Worm (Caenorhabditis elegans) whole organism, mixed stage, embryonic: ENCODE data around the gene T21C12.4.

Experiments
- M03D4.4 ChIP-seq: sonication (generic microtip); optimal IDR thresholded peaks from 2 replicates; lab custom pipeline; 2017; ENCODE audit warnings: mild to moderate bottlenecking, missing genetic modification characterization, missing compliant biosample characterization
- bed-3 ChIP-seq: fragments of 200-800 bp; sonication (Bioruptor generic); optimal IDR thresholded peaks from 3 replicates; lab custom pipeline; 2018; ENCODE audit warnings: mild to moderate bottlenecking, missing genetic modification characterization, moderate library complexity, missing compliant biosample characterization
- blmp-1 ChIP-seq: fragments of 150-350 bp; optimal IDR thresholded peaks from 2 replicates; lab custom pipeline; 2014; ENCODE audit warnings: missing biosample characterization, missing genetic modification characterization
- ceh-39 ChIP-seq: fragments of 150-350 bp; optimal IDR thresholded peaks from 2 replicates; lab custom pipeline; 2014; ENCODE audit warnings: missing biosample characterization, missing genetic modification characterization
- ceh-43 ChIP-seq: fragments of 200-800 bp; sonication (Bioruptor generic); optimal IDR thresholded peaks from 2 replicates; lab custom pipeline; 2018; ENCODE audit warnings: mild to moderate bottlenecking, missing genetic modification characterization, moderate library complexity, missing compliant biosample characterization
- ceh-83 ChIP-seq: fragments of 200-800 bp; sonication (Bioruptor generic); optimal IDR thresholded peaks from 2 replicates; lab custom pipeline; 2018; ENCODE audit warnings: mild to moderate bottlenecking, missing genetic modification characterization, missing compliant biosample characterization
- ces-1 ChIP-seq: fragments of 150-350 bp; optimal IDR thresholded peaks from 2 replicates; lab custom pipeline; 2014; ENCODE audit warnings: missing biosample characterization, missing genetic modification reagents, missing genetic modification characterization
- cnd-1 ChIP-seq: fragments of 200-800 bp; sonication (Bioruptor generic); optimal IDR thresholded peaks from 2 replicates; lab custom pipeline; 2018; ENCODE audit warnings: mild to moderate bottlenecking, missing genetic modification characterization, missing compliant biosample characterization
- drap-1 ChIP-seq: fragments of 200-800 bp; sonication (Bioruptor generic); optimal IDR thresholded peaks from 3 replicates; lab custom pipeline; 2018; ENCODE audit warnings: mild to moderate bottlenecking, missing genetic modification characterization, missing compliant biosample characterization
- elt-1 ChIP-seq: sonication (generic microtip); optimal IDR thresholded peaks from 2 replicates; lab custom pipeline; 2017; ENCODE audit warnings: missing genetic modification characterization, mild to moderate bottlenecking, missing compliant biosample characterization, antibody characterized with exemption, moderate library complexity, borderline replicate concordance; ENCODE audit not compliant: insufficient read depth
- elt-3 ChIP-seq: fragments of 150-350 bp; optimal IDR thresholded peaks from 2 replicates; lab custom pipeline; 2014; ENCODE audit warnings: missing biosample characterization, missing genetic modification characterization
- ham-2 ChIP-seq: fragments of 200-800 bp; sonication (Bioruptor generic); optimal IDR thresholded peaks from 2 replicates; lab custom pipeline; 2018; ENCODE audit warnings: mild to moderate bottlenecking, missing genetic modification characterization, missing compliant biosample characterization
- hlh-1 ChIP-seq: fragments of 150-350 bp; optimal IDR thresholded peaks from 2 replicates; lab custom pipeline; 2014; ENCODE audit warnings: missing biosample characterization, missing genetic modification reagents, missing genetic modification characterization
- lin-13 ChIP-seq: fragments of 150-350 bp; optimal IDR thresholded peaks from 2 replicates; lab custom pipeline; 2014; ENCODE audit warnings: missing biosample characterization, missing genetic modification characterization
- lin-32 ChIP-seq: fragments of 200-800 bp; sonication (Bioruptor generic); optimal IDR thresholded peaks from 2 replicates; lab custom pipeline; 2018; ENCODE audit warnings: mild to moderate bottlenecking, missing genetic modification characterization, missing compliant biosample characterization
- mep-1 ChIP-seq: fragments of 150-350 bp; optimal IDR thresholded peaks from 2 replicates; lab custom pipeline; 2017; ENCODE audit warnings: missing biosample characterization, missing genetic modification reagents, missing genetic modification characterization, inconsistent platforms
- mls-2 ChIP-seq: sonication (generic microtip); optimal IDR thresholded peaks from 2 replicates; lab custom pipeline; 2016; ENCODE audit warnings: mild to moderate bottlenecking, missing genetic modification characterization, moderate library complexity, missing compliant biosample characterization
- nhr-12 ChIP-seq: fragments of 150-350 bp; optimal IDR thresholded peaks from 2 replicates; lab custom pipeline; 2014; ENCODE audit warnings: missing biosample characterization, missing genetic modification characterization
- nhr-2 ChIP-seq: fragments of 150-350 bp; optimal IDR thresholded peaks from 2 replicates; lab custom pipeline; 2014; ENCODE audit warnings: missing biosample characterization, missing genetic modification characterization
- nhr-237 ChIP-seq: fragments of 150-350 bp; optimal IDR thresholded peaks from 2 replicates; lab custom pipeline; 2014; ENCODE audit warnings: missing biosample characterization, missing genetic modification characterization
- sem-2 ChIP-seq: fragments of 200-800 bp; sonication (Bioruptor generic); optimal IDR thresholded peaks from 2 replicates; lab custom pipeline; 2018; ENCODE audit warnings: mild to moderate bottlenecking, missing genetic modification characterization, missing compliant biosample characterization
- snpc-4 ChIP-seq: fragments of 150-350 bp; optimal IDR thresholded peaks from 2 replicates; lab custom pipeline; 2014; ENCODE audit warnings: missing biosample characterization, missing genetic modification characterization
- tbx-8 ChIP-seq: fragments of 200-800 bp; sonication (Bioruptor generic); optimal IDR thresholded peaks from 2 replicates; lab custom pipeline; 2018; ENCODE audit warnings: mild to moderate bottlenecking, missing genetic modification characterization, moderate library complexity, missing compliant biosample characterization
- unc-120 ChIP-seq: sonication (generic microtip); optimal IDR thresholded peaks from 2 replicates; lab custom pipeline; 2017; ENCODE audit warnings: missing genetic modification characterization, missing compliant biosample characterization; ENCODE audit not compliant: poor library complexity, severe bottlenecking
- unc-39 ChIP-seq: fragments of 150-350 bp; optimal IDR thresholded peaks from 2 replicates; lab custom pipeline; 2014; ENCODE audit warnings: missing biosample characterization, missing genetic modification characterization
- unc-62 ChIP-seq: fragments of 150-350 bp; optimal IDR thresholded peaks from 2 replicates; lab custom pipeline; 2014; ENCODE audit warnings: missing biosample characterization, missing genetic modification reagents, missing genetic modification characterization
- zip-8 ChIP-seq: fragments of 150-350 bp; optimal IDR thresholded peaks from 2 replicates; lab custom pipeline; 2014; ENCODE audit warnings: missing biosample characterization, missing genetic modification characterization
- ztf-11 ChIP-seq: fragments of 150-350 bp; optimal IDR thresholded peaks from 2 replicates; lab custom pipeline; 2014; ENCODE audit warnings: missing biosample characterization, missing genetic modification characterization

The T21C12.4 gene

ce11 chrIII:10596387-10596786 is 38.6 kb upstream of the T21C12.4 start, which contains the start of gene Y39A1A.3:
Y39A1A.3 (minus strand) TSS chrIII:10596487.
- TF ChIP-seq cnd-1 (tag; lab: Kevin White, UChicago) (no peak), nhr-2 (tag; lab: Kevin White, UChicago) (no peak)
- TF ChIP-seq, all 35 proteins: peak for 0

ce11 chrIII:10595066-10595465 is 37.3 kb upstream of the T21C12.4 start, which contains the start of gene Y45F3A.9:
Y45F3A.9 (minus strand) TSS chrIII:10595166.
- no peak for TF ChIP-seq unc-39
- no peak for TF ChIP-seq hlh-1
- no peak for TF ChIP-seq mep-1 (tag; lab: Kevin White, UChicago)
- TF ChIP-seq tbx-8 (GFP tag; lab: Kevin White, UChicago): no peak
- no peak for TF ChIP-seq blmp-1 (tag; lab: Kevin White, UChicago)
- TF ChIP-seq lin-32 (GFP tag; lab: Kevin White, UChicago): no peak
- TF ChIP-seq unc-120 (tag; lab: Kevin White, UChicago): no peak
- TF ChIP-seq ham-2 (GFP tag; lab: Kevin White, UChicago): no peak
- no peak for TF ChIP-seq unc-62
- TF ChIP-seq bed-3 (GFP tag; lab: Kevin White, UChicago): no peak
- TF ChIP-seq ces-1: no peak
- no peak for TF ChIP-seq cnd-1 (tag; lab: Kevin White, UChicago)
- TF ChIP-seq zip-8: no peak
- TF ChIP-seq snpc-4 (tag; lab: Kevin White, UChicago): no peak
- TF ChIP-seq elt-3 (tag; lab: Kevin White, UChicago): no peak
- TF ChIP-seq nhr-237 (tag; lab: Kevin White, UChicago): no peak
- no peak for TF ChIP-seq nhr-12 (tag; lab: Kevin White, UChicago)
- no peak for TF ChIP-seq drap-1 (GFP tag; lab: Kevin White, UChicago)
- TF ChIP-seq M03D4.4: no peak

- no peak for TF ChIP-seq elt-1 (tag; lab: Kevin White, UChicago)
Measured at ce11 chrIII:10592729-10593128, 34.9 kb upstream of the T21C12.4 start, which contains the start of gene Y45F3A.8. Y45F3A.8 (minus strand) TSS chrIII:10592829.

- TF ChIP-seq sem-2 (GFP tag; lab: Kevin White, UChicago) (no peak), ceh-83 (GFP tag; lab: Kevin White, UChicago) (peak; percentile 7), ceh-43 (GFP tag; lab: Kevin White, UChicago) (no peak)
Measured at ce11 chrIII:10592074-10592473, 34.3 kb upstream of the T21C12.4 start.

- TF ChIP-seq mls-2 (tag; lab: Kevin White, UChicago) (no peak), ces-1 (no peak), snpc-4 (tag; lab: Kevin White, UChicago) (no peak), elt-1 (tag; lab: Kevin White, UChicago) (no peak), tbx-8 (GFP tag; lab: Kevin White, UChicago) (no peak), hlh-1 (no peak), zip-8 (no peak), unc-120 (tag; lab: Kevin White, UChicago) (no peak), blmp-1 (tag; lab: Kevin White, UChicago) (no peak), bed-3 (GFP tag; lab: Kevin White, UChicago) (no peak), cnd-1 (tag; lab: Kevin White, UChicago) (no peak), ztf-11 (tag; lab: Kevin White, UChicago) (no peak), lin-32 (GFP tag; lab: Kevin White, UChicago) (no peak), M03D4.4 (no peak)
- TF ChIP-seq, all 35 proteins: peak for 0
Measured at ce11 chrIII:10586243-10586642, 28.4 kb upstream of the T21C12.4 start, which contains the start of gene Y45F3A.5. Y45F3A.5 (minus strand) TSS chrIII:10586343.

ce11 chrIII:10583483-10583882 is 25.7 kb upstream of the T21C12.4 start:
- peak; percentile 87 for TF ChIP-seq ces-1
- no peak for TF ChIP-seq lin-13 (tag; lab: Kevin White, UChicago)
- TF ChIP-seq ceh-39: no peak
